Worm (Caenorhabditis elegans) whole organism, early embryonic: Measurements from ENCODE around the gene math-5.
"Not testable (repeated sequence)": the region's sequence is repeated elsewhere in the genome, so short reads cannot be mapped to it uniquely, and the experiment has no call there.

Experiments used
- B0310.2 ChIP-seq: sonication (generic microtip); optimal IDR thresholded peaks from 2 replicates; lab custom pipeline; 2016; ENCODE audit warnings: mild to moderate bottlenecking, missing genetic modification characterization, missing compliant biosample characterization
- F13C5.2 ChIP-seq: sonication (generic microtip); optimal IDR thresholded peaks from 2 replicates; lab custom pipeline; 2017; ENCODE audit warnings: mild to moderate bottlenecking, missing genetic modification characterization, inconsistent platforms, missing compliant biosample characterization
- aly-1 ChIP-seq: sonication (generic microtip); optimal IDR thresholded peaks from 2 replicates; lab custom pipeline; 2016; ENCODE audit warnings: missing genetic modification characterization, missing compliant biosample characterization
- ama-1 ChIP-seq: fragments of 150-350 bp; optimal IDR thresholded peaks from 2 replicates; lab custom pipeline; 2014
- ceh-13 ChIP-seq: fragments of 200-800 bp; sonication (Bioruptor generic); optimal IDR thresholded peaks from 2 replicates; lab custom pipeline; 2018; ENCODE audit warnings: mild to moderate bottlenecking, missing genetic modification characterization, missing compliant biosample characterization
- ceh-36 ChIP-seq: sonication (generic microtip); optimal IDR thresholded peaks from 2 replicates; lab custom pipeline; 2016; ENCODE audit warnings: missing genetic modification characterization, inconsistent platforms, missing compliant biosample characterization
- ets-7 ChIP-seq: sonication (generic microtip); optimal IDR thresholded peaks from 2 replicates; lab custom pipeline; 2016; ENCODE audit warnings: missing genotype, missing genetic modification characterization, missing compliant biosample characterization
- flt-1 ChIP-seq: fragments of 200-800 bp; sonication (Bioruptor generic); IDR thresholded peaks from 2 replicates; pipeline ENCODE4 v1.3.6; 2022; ENCODE audit warnings: missing genetic modification characterization, missing compliant biosample characterization
- hmbx-1 ChIP-seq: sonication (generic microtip); optimal IDR thresholded peaks from 2 replicates; lab custom pipeline; 2016; ENCODE audit warnings: mild to moderate bottlenecking, missing genetic modification characterization, missing compliant biosample characterization
- hmg-4 ChIP-seq: fragments of 200-800 bp; sonication (Bioruptor generic); optimal IDR thresholded peaks from 2 replicates; lab custom pipeline; 2018; ENCODE audit warnings: mild to moderate bottlenecking, missing genetic modification characterization, missing compliant biosample characterization
- hnd-1 ChIP-seq: sonication (generic microtip); optimal IDR thresholded peaks from 2 replicates; lab custom pipeline; 2016; ENCODE audit warnings: missing genetic modification characterization, missing compliant biosample characterization
- pes-1 ChIP-seq: fragments of 200-800 bp; sonication (Bioruptor generic); IDR thresholded peaks from 2 replicates; pipeline ENCODE4 v1.3.6; 2022; ENCODE audit warnings: missing genetic modification reagents, missing genetic modification characterization, missing compliant biosample characterization
- scrt-1 ChIP-seq: fragments of 200-800 bp; sonication (Bioruptor generic); IDR thresholded peaks from 2 replicates; pipeline ENCODE4 v1.3.6; 2022; ENCODE audit warnings: missing genetic modification characterization, missing compliant biosample characterization
- sea-1 ChIP-seq: fragments of 200-800 bp; sonication (Bioruptor generic); conservative IDR thresholded peaks from 2 replicates; pipeline ENCODE4 v1.3.6; 2022; ENCODE audit warnings: missing genetic modification characterization, missing compliant biosample characterization
- tbx-11 ChIP-seq: fragments of 200-800 bp; sonication (Bioruptor generic); IDR thresholded peaks from 2 replicates; pipeline ENCODE4 v1.3.6; 2022; ENCODE audit warnings: missing genetic modification characterization, missing compliant biosample characterization
- tbx-37 ChIP-seq: fragments of 200-800 bp; sonication (Bioruptor generic); conservative IDR thresholded peaks from 2 replicates; pipeline ENCODE4 v1.3.6; 2022; ENCODE audit warnings: missing genetic modification reagents, missing genetic modification characterization, missing compliant biosample characterization
- tra-4 ChIP-seq: sonication (generic microtip); optimal IDR thresholded peaks from 2 replicates; lab custom pipeline; 2017; ENCODE audit warnings: missing genetic modification characterization, missing compliant biosample characterization

math-5 gene

DNA sequence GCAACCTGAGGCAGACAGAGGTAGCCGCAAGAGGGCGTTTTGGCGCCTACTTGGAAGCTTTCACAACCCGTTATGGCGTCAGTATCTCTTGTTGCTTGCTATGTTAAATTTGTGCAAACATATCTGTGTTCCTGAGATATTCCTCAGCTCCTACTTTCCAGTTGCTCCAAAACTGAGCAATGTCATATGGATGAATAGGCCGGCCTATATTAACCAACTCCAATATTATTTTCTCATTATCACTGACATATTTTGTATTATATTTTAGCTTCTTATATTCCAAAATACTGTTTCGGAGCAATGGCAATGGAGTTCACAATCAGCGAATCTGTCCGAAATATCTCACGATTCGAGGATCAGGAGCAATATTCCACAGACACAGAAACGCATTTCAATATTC is 6.9 kb downstream of the math-5 start, which contains the start of gene math-13:
TSS of gene math-13 (plus strand) at position 301 of the 400 bp plus-strand sequence.
- TF ChIP-seq flt-1 (GFP tag; lab: Robert Waterston, UW) (no peak), ets-7 (no peak), scrt-1 (no peak), pes-1 (no peak), sea-1 (GFP tag; lab: Robert Waterston, UW) (no peak), hmbx-1 (no peak), hnd-1 (tag; lab: Kevin White, UChicago) (no peak), aly-1 (tag; lab: Kevin White, UChicago) (no peak), tbx-11 (no peak), ama-1 (lab: Kevin White, UChicago) (no peak), tra-4 (tag; lab: Kevin White, UChicago) (no peak), B0310.2 (tag; lab: Kevin White, UChicago) (no peak), ceh-13 (GFP tag; lab: Kevin White, UChicago) (no peak), ceh-36 (no peak), tbx-37 (GFP tag; lab: Robert Waterston, UW) (no peak)

ce11 chrII:1870875-1871592 is 11.6 kb downstream of the math-5 start, which contains the start of gene math-10:
math-10 (plus strand) TSS chrII:1871542.
- TF ChIP-seq B0310.2 (tag; lab: Kevin White, UChicago), result no peak
- TF ChIP-seq pes-1, result no peak
- TF ChIP-seq hmg-4 (GFP tag; lab: Kevin White, UChicago), result no peak
- TF ChIP-seq hmbx-1, result no peak
- TF ChIP-seq F13C5.2 (tag; lab: Kevin White, UChicago), result no peak
- no peak for TF ChIP-seq scrt-1
- TF ChIP-seq flt-1 (GFP tag; lab: Robert Waterston, UW), result no peak
- TF ChIP-seq tbx-11, result no peak
- no peak for TF ChIP-seq ceh-36

- TF ChIP-seq scrt-1 (no peak), ama-1 (lab: Kevin White, UChicago) (no peak), tra-4 (tag; lab: Kevin White, UChicago) (no peak), ets-7 (no peak), sea-1 (GFP tag; lab: Robert Waterston, UW) (no peak), hnd-1 (tag; lab: Kevin White, UChicago) (no peak), tbx-37 (GFP tag; lab: Robert Waterston, UW) (no peak), ceh-13 (GFP tag; lab: Kevin White, UChicago) (no peak), F13C5.2 (tag; lab: Kevin White, UChicago) (no peak)
Measured at ce11 chrII:1869120-1869519, 13.5 kb downstream of the math-5 start, which contains the start of gene math-14. math-14 (plus strand) TSS chrII:1869420.

DNA sequence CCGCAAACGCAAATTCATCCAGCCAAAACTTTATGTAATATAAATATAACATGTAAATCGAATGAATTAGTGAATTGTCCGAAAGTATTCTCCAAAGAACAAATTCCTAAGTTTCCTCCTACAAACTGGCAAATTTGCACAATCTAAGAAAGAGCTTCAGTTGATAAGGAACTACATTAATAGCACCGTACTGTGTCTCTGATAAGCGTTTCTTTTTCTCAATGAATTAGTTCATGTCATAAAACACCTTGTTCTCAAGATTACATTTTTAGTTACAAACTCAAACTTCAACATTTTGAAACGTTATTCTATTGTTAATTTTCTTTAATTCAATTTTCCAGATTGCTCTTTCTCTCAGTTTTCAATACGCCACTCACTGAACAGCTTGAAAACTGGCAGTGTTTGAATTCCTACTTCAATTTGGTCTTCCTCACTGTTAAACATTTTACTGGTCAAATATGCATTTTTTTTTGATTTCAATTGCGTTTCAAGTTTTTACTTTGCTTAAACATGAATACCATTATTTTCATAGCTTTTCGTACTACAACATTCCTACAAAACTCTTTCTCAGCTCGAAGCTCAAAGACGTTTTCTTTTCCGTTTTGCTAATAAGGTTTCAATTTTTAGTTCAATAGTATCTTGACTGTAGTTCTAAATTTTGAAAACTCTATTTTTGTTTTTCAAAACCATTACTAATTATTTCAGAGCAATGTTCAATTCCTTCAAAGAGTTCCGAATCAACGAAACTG is 16.7 kb downstream of the math-5 start, which contains the start of gene math-15:
TSS of gene math-15 (plus strand) at position 699 of the 749 bp plus-strand sequence.
- TF ChIP-seq hmbx-1, result no peak
- TF ChIP-seq ama-1 (lab: Kevin White, UChicago), result no peak
- TF ChIP-seq scrt-1, result no peak
- no peak for TF ChIP-seq ets-7
- TF ChIP-seq pes-1, result no peak
- no peak for TF ChIP-seq tbx-37 (GFP tag; lab: Robert Waterston, UW)
- no peak for TF ChIP-seq ceh-36
- TF ChIP-seq tbx-11, result no peak
- TF ChIP-seq aly-1 (tag; lab: Kevin White, UChicago), result no peak
- TF ChIP-seq ceh-13 (GFP tag; lab: Kevin White, UChicago), result no peak
- TF ChIP-seq flt-1 (GFP tag; lab: Robert Waterston, UW), result no peak

DNA sequence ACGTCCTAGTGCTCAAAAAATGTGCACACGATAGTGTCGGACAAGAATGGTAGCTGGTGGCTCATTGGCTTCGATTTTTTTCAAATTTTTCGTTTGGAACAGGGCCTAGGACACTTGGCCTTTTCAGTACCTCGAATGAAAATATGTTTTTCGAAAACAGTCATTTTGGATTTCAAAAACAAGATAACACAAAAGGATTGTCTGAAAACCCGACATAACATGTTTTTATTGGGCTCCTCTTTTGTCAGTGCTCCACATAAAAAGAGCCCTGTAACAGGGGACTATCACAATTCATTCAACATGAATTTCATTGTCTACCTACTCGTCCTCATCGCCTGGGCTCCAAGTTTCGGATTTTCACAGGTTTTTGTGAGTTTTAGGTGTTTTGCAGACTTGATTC is 18.3 kb downstream of the math-5 start, which contains the start of gene C16C4.17:
TSS of gene C16C4.17 (plus strand) at position 301 of the 400 bp plus-strand sequence.
- TF ChIP-seq pes-1 (no peak), ama-1 (lab: Kevin White, UChicago) (no peak), ceh-36 (no peak), hmg-4 (GFP tag; lab: Kevin White, UChicago) (no peak)

ce11 chrII:1862334-1862733 is 20.3 kb downstream of the math-5 start, which contains the start of gene fbxb-98:
fbxb-98 (plus strand) TSS chrII:1862634.
- TF ChIP-seq pes-1; ama-1 (lab: Kevin White, UChicago); F13C5.2 (tag; lab: Kevin White, UChicago): not testable (repeated sequence)

DNA sequence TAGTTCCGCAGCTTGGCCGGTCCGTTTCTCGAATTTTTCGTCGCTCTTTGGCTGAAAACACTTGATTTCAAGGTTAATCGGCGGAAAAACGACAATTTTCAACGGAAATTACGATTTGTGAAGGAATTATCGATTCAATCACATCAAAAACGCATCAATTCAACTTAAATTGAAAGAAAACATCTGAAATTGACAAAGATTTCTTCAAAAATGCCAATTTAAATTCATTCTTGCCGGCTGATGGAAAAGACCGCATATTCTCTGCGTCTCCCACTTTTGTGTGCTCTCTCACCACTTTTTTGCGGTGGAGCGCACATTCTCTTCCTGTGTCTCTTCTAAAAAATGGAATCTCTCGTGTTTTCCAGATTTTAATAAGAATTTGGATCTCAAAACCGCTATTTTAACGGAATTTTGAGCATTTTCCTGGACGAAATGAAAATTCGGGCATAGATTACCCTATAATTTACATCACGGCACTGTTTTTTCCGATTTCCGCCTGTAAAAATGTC is 21.3 kb downstream of the math-5 start, which contains the start of gene C16C4.18:
TSS of gene C16C4.18 (minus strand) at position 51 of the 509 bp plus-strand sequence.
- TF ChIP-seq hmbx-1; ama-1 (lab: Kevin White, UChicago); pes-1: not testable (repeated sequence)

DNA sequence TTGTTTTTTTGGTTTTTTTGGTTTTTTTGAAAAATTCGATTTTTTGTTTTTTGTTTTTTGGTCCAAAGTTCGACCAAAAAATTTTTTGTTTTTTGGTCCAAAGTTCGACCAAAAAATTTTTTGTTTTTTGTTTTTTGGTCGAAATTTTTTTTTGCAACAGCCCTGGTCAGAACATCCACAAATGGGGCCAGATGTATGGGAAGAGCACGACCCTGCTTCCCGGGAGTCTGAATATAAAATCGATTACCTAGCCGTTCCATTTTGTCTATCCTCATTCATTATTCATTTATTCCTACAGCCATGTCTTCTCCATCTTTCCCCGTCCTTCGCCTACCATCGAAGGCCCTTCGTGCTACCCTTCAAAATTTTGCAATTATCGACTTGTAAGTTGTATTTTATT is 28.5 kb downstream of the math-5 start, which contains the start of gene fbxb-95:
TSS of gene fbxb-95 (plus strand) at position 301 of the 400 bp plus-strand sequence.
- not testable (repeated sequence) for TF ChIP-seq hmg-4 (GFP tag; lab: Kevin White, UChicago); ama-1 (lab: Kevin White, UChicago); ets-7
